Worm (Caenorhabditis elegans): ENCODE data around the gene srx-18.

DNA sequence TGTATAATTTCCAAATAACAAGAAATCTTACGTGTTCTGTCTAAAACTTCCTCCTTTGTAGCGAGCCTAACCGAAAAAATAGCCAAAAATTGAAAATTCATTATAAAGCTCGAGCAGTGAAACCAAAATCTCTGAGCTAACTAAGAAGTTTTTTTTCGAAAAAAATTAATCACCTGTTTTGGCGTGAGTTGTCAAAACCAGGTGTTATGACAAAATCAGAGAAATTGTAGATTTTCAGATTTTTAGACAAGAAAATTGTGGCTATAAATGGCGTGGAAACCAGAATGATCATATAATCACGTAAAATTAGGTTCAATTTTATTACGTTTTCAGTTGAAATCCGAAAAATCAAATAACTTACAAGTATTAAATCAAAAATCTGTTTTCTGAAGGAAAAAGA is 25.6 kb downstream of the srx-18 start, which contains the start of gene sre-21:
- TF ChIP-seq lin-13 (tag; optimal IDR thresholded peaks at IDR 0.05) (no peak), unc-62 (GFP tag; optimal IDR thresholded peaks at IDR 0.05) (no peak), ceh-43 (GFP tag; optimal IDR thresholded peaks at IDR 0.05) (no peak), pha-4 (tag; optimal IDR thresholded peaks at IDR 0.05) (no peak), nhr-237 (tag; optimal IDR thresholded peaks at IDR 0.05) (no peak), ztf-11 (tag; optimal IDR thresholded peaks at IDR 0.05) (no peak), snpc-4 (tag; optimal IDR thresholded peaks at IDR 0.05) (no peak), mep-1 (tag; optimal IDR thresholded peaks at IDR 0.05) (no peak), nhr-28 (tag; optimal IDR thresholded peaks at IDR 0.05) (no peak), unc-39 (tag; optimal IDR thresholded peaks at IDR 0.05) (no peak), ces-1 (GFP tag; optimal IDR thresholded peaks at IDR 0.05) (no peak), nhr-12 (tag; optimal IDR thresholded peaks at IDR 0.05) (no peak), elt-3 (tag; optimal IDR thresholded peaks at IDR 0.05) (no peak)
